Fruit fly (Drosophila melanogaster) whole organism: Measurements from ENCODE around the gene CG6299.

ENCODE experiments used
- pan ChIP-seq: fragments of >200 bp; optimal IDR thresholded peaks from 2 replicates; lab custom pipeline; 2017
- psq ChIP-seq: fragments of >200 bp; optimal IDR thresholded peaks from 2 replicates; lab custom pipeline; 2017

DNA sequence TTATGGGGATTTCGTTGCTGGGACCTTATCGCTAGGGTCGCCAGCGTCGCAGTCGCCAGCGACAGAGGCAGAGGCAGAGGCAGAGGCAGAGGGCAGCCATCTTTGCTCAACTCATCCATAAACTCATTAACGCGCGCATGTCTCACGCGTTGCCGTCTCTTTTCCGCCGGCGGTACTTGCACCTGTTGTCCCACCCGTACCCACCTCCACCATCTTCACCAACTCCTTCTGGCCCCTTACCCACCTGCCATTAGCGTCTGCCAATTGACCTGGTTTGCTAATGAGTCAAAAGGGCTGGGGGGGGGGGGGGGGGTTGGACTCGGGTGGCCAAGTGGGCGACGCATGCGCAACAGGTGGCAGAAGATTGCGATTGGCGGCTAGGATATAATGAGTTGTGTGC is 40.3 kb downstream of the CG6299 start:
- no peak for TF ChIP-seq pan (lab: Kevin White, UChicago)
- TF ChIP-seq psq (lab: Kevin White, UChicago): no peak
